Worm (Caenorhabditis elegans) whole organism, L4/young adult: ENCODE data around the gene ift-74.

Experiments used
- W03F9.2 ChIP-seq: fragments of 150-350 bp; optimal IDR thresholded peaks from 2 replicates; lab custom pipeline; 2014; ENCODE audit warnings: missing biosample characterization, missing genetic modification characterization
- dao-5 ChIP-seq: sonication (generic microtip); optimal IDR thresholded peaks from 2 replicates; lab custom pipeline; 2016; ENCODE audit warnings: missing genotype, missing genetic modification characterization, moderate library complexity, missing compliant biosample characterization
- him-1 ChIP-seq: sonication (generic microtip); optimal IDR thresholded peaks from 2 replicates; lab custom pipeline; 2016; ENCODE audit warnings: missing genotype, missing genetic modification reagents, missing genetic modification characterization, missing compliant biosample characterization

Gene ift-74

DNA sequence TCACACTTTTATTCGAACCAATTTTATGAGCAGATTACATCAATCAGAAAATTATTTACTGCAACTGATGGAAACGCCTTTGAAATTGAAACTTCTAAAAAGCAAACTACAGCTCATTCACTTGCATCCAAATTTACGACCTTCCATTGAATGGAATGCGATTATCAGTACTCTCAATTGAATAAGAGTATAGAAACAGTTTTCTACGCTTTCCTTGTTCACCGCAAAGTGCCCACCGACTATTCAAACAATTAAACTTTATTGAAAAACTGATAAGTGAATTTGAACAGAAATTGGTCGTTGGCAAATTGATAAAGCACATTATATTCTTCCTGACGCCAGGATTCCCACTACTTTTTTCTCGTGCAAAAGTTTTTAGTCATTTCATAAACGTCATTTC is 13.9 kb upstream of the ift-74 start:
- TF ChIP-seq him-1 (no peak), W03F9.2 (tag; lab: Kevin White, UChicago) (no peak), dao-5 (tag; lab: Kevin White, UChicago) (no peak)

DNA sequence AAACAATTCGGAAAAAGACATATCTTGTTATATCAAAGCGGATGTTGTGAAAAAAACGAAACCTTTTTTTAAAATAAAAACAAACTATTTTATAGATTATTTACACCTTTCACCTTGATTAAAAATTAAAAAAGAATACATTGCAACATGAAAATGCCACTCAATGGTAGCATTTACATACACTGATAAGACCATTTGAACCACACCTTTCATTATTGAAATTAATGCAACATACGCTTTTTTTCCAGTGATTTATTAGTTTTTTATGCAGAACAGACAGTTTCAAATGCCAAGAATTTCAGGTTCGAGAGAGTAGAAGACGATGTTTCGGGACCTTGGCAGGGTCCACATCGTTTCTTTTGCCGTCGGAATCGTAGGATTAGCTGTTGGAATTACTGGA is 13.2 kb upstream of the ift-74 start, which contains the start of gene T19D12.1:
T19D12.1 (plus strand) TSS at position 301 of the 400 bp plus-strand sequence.
- TF ChIP-seq W03F9.2 (tag; lab: Kevin White, UChicago) = no peak
- TF ChIP-seq him-1 = no peak
- TF ChIP-seq dao-5 (tag; lab: Kevin White, UChicago) = no peak

DNA sequence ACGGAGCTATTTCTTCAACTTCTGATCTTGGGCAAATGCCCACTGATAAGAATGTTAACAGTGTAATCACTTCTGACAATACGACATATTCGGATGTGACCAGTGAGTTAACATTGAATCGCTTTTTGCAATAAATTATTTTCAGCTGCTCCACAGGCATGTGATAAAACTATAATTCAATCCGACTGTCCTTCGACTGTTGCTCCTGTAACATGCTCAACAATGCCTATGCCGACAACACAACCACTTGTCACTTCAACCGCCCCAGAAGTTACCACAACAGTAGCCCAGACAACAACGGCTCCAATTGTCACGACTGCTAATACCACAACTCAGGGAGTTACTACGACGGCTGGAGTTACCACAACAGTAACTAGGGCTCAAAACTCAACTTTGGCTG is 12.3 kb upstream of the ift-74 start:
- TF ChIP-seq W03F9.2 (tag; lab: Kevin White, UChicago) (no peak), him-1 (no peak), dao-5 (tag; lab: Kevin White, UChicago) (no peak)

DNA sequence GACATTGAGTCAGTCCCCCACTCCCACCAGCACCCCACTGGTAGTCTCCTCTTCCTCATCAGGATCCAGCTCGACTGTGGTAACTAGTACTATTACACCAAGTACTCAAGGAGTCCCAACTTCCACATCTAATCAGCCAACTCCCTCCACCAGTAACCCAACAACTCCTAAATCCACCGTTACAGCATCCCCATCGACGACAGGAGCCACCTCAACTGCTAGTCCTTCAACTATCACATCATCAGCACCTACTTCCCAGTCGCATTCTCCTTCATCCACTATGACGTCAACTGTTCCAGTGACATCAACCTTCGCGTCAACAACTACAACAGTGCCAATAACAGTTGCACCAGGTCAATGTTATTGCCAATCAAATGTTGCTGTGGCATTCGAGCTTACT is 11.3 kb upstream of the ift-74 start:
- TF ChIP-seq dao-5 (tag; lab: Kevin White, UChicago) (no peak), W03F9.2 (tag; lab: Kevin White, UChicago) (no peak), him-1 (no peak)

DNA sequence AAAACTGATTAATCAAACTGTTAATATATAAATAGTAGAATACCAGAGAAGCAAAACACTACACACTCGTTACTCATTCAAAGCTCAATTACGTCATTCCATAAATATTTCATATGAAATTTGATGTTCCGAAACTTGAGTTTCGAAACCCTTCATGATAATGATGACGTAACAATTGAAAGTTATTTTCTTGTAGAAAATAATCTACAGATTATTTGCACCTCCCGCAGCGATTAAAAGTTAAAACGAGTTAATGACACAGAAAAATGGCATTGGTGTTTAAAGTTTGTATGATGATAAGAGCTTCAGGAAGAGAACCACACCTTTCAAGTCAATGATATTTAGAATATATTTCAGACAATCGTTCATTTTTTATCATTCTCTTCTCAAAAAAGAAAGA is 5.9 kb upstream of the ift-74 start, which contains the start of gene H43E16.1:
H43E16.1 (plus strand) TSS at position 375 of the 400 bp plus-strand sequence.
- TF ChIP-seq dao-5 (tag; lab: Kevin White, UChicago) (no peak), W03F9.2 (tag; lab: Kevin White, UChicago) (no peak), him-1 (no peak)

DNA sequence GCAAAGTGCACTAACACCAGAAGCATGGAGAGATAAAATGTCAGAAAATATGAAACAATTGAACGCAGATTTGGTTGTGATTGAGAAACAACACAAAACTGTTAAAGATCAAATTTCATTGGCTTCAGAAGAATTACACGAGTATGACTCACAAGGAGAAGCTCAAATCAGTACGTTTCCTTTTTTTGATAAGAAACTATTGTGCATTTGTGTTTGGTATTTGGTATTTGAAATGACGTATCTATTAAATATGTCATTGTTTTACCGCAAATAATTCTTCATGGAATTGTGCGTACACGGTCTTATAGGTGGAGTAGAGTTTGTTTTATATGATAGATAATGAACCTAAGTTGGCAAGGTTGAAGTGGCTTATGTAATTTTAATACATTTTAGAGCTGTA is 1.7 kb downstream of the ift-74 start:
- TF ChIP-seq W03F9.2 (tag; lab: Kevin White, UChicago) (no peak), him-1 (no peak), dao-5 (tag; lab: Kevin White, UChicago) (no peak)

DNA sequence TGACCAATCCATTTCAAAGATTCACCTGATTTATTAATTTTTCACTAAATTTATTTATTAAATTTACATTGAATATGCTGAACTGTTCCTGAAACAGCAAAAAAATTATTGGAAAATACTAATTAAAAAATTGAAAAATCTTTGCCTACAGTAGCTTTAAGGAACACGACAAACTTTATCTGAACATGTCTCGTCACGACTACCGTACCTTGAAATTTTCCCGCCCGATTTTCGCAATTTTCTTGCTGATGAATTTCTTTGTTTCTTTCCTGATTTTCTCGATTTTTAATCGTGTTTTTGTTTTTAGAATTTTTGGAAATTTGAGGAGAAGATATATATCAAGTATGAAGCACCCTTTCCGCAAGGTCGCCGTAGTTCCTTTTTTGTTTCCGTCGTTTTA is 3.1 kb downstream of the ift-74 start:
- TF ChIP-seq dao-5 (tag; lab: Kevin White, UChicago) (no peak), him-1 (no peak), W03F9.2 (tag; lab: Kevin White, UChicago) (no peak)

DNA sequence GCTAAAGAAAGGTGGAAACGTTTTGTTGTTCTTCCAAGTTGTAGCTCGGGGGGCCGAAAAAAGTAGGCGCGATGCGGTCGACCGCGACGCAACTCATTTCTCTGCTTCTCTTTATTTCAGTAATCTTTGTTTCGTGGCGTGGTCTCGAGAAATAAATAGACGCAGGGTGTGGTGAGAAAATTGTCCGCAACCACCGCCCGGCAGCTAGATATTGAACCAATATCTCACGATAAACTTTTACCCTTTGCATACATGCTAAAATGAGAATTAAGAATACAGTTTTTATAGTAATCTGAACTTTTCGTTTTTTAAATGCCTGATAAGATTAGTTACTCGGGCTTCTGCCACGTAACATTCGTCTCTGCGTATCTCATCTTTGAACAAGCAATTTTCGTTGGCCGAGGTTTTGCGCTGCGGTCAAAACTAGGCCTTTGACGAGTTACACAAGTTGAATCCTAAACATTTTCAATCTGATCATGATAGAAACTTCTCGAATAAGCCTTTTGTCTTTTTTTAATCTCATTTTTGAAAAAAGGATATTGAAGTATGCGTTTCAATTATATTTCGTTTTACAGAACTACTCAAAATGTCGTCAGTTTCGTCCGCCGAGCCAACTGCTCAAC is 4.0 kb downstream of the ift-74 start, which contains the start of gene gyf-1:
gyf-1 (plus strand) TSS at position 573 of the 623 bp plus-strand sequence.
- TF ChIP-seq him-1 = no peak

DNA sequence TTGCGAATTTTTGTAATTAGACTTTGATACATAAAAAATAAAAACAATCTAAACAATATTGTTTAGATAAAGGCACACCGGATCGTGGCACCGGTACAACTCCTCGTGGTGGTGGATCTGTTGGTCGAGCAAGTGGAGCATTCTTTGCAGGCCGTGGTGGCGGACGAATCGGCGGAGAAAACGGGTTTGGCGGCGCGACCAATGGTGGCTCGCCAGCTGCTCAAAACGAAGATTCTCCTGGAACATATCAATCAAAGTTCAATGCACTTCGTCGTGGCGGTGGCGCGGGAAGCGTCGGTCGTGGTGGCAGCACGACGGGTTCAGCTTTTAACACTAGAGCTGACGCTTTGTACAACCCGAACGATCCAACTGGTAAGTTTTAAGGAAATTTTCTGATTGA is 6.1 kb downstream of the ift-74 start:
- TF ChIP-seq W03F9.2 (tag; lab: Kevin White, UChicago) (no peak), him-1 (no peak), dao-5 (tag; lab: Kevin White, UChicago) (no peak)

DNA sequence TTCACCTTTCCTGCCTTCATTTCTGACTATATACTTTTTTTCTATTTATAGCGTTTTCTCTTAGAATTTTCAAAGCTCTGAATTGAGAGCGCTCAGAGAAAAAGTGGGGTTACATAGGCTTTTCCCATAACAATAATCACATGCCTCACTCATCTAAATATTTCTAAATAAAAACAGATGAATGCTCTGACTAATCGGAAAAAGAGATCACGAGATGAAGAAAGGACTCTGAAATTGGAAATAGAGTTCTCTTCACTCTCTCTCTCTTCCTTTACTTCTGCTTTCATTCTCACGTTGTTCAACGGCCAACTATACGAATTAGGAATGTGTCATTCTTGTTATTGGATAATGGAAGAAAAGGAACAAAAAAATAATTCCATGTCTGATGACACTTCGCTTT is 9.3 kb downstream of the ift-74 start:
- no peak for TF ChIP-seq W03F9.2 (tag; lab: Kevin White, UChicago)
- no peak for TF ChIP-seq him-1
- TF ChIP-seq dao-5 (tag; lab: Kevin White, UChicago) = no peak

DNA sequence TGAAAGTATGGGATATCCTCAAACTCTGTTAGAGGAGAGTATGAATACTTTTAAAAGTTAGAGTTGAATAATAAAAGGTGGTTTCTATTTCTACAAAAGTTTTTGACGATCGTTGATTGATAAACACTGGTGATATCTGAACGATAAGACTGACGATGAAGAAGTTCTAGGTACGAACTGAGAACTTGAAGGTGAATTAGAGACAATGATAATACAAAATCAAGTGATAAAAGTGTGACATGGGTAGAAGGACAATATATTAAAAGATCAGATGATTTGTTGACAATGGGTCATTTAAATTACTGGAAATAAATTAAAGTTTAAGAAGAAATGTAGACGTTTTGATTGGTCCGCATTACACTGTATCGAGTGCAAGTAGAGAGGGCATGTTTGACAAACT is 15.6 kb downstream of the ift-74 start, which contains the start of gene C18H9.5:
C18H9.5 (minus strand) TSS at position 179 of the 400 bp plus-strand sequence.
- TF ChIP-seq W03F9.2 (tag; lab: Kevin White, UChicago) (no peak), dao-5 (tag; lab: Kevin White, UChicago) (no peak), him-1 (no peak)

DNA sequence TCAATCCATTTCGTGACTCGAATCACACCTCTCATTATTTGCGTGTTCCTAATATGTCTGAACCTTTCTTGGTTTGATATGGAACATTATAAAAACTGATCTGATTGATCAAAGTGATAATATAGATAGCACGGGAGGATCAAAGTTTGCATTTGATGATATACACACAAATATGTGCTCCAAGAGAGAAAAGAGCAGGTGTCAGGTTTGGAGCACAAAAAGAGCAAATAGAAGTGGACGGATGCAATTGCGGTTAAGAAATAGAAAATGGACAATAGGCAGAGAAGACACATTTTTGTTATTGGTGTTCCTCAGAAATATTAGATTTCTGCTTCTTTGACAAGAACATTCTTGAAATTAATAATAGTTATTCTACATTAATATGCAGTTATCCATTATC is 19.0 kb downstream of the ift-74 start, which contains the start of gene C18H9.1:
C18H9.1 (plus strand) TSS at position 301 of the 400 bp plus-strand sequence.
- no peak for TF ChIP-seq dao-5 (tag; lab: Kevin White, UChicago)
- TF ChIP-seq W03F9.2 (tag; lab: Kevin White, UChicago) = no peak
- no peak for TF ChIP-seq him-1

DNA sequence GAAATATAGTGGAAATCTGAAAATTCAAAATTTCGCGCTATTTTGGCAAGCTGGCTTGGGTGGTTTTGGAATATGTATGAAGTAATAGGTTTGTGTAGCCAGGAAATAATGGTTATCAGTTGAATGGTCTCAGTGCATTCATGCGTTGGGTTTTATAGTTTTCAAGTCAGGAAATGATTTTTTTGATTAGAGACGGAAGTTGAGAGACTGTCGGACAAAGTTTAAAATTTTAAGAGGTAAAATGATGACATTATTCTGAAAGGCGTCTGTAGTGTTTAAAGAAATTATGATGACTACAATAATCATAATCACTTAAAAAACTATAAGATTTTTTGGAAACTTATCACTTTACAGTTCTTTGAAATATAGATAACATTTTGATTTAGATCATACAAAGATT is 21.7 kb downstream of the ift-74 start, which contains the start of gene C18H9.6:
C18H9.6 (minus strand) TSS at position 129 of the 400 bp plus-strand sequence.
- TF ChIP-seq W03F9.2 (tag; lab: Kevin White, UChicago) = no peak
- no peak for TF ChIP-seq him-1
- no peak for TF ChIP-seq dao-5 (tag; lab: Kevin White, UChicago)

DNA sequence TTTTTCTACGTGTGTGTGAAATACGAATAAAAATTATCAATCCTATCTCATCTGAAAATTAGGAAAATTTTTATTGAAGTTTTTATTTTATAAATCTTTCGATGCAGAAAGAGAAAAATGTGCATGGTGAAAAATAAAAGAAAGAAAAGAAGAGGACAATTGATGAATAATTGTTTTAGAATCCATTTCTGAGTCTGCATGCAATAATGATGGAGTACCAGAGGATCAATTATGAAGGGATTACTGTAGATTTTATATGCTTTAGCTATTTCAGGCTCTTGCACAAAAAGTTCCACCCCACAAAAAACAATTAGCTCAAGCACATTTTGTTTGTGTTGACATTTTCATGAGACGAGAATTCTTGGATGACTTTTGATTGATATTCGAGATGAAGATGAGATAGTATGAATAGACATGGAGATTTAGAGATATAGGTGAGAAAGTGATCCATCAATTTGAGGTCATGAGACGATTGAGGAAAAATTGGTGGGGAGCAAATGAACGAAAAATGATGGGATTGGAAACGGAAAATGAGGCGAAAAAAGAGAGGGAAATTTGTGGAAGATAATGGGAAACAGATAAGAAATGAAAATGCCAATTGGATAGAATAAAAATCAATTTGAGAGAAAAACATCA is 25.9 kb downstream of the ift-74 start, which contains the start of gene rpy-1:
rpy-1 (minus strand) TSS at position 51 of the 636 bp plus-strand sequence.
- no peak for TF ChIP-seq dao-5 (tag; lab: Kevin White, UChicago)
- TF ChIP-seq him-1 = no peak
- no peak for TF ChIP-seq W03F9.2 (tag; lab: Kevin White, UChicago)
